Worm (Caenorhabditis elegans) whole organism, L1 larva: ENCODE data around the gene F08D12.7.
A peak's percentile ranks its signal among the peaks of the same experiment; 100 is the strongest.

ENCODE experiments used
- C16A3.4 ChIP-seq: fragments of 150-350 bp; optimal IDR thresholded peaks from 2 replicates; lab custom pipeline; 2014; ENCODE audit warnings: missing biosample characterization, missing genetic modification characterization
- F16B12.6 ChIP-seq: fragments of 150-350 bp; optimal IDR thresholded peaks from 2 replicates; lab custom pipeline; 2014; ENCODE audit warnings: missing biosample characterization, missing genetic modification characterization
- Y116A8C.19 ChIP-seq: sonication (generic microtip); optimal IDR thresholded peaks from 2 replicates; lab custom pipeline; 2016; ENCODE audit warnings: missing compliant biosample characterization, missing genetic modification characterization, borderline replicate concordance
- aly-2 ChIP-seq: fragments of 150-350 bp; optimal IDR thresholded peaks from 2 replicates; lab custom pipeline; 2014; ENCODE audit warnings: missing biosample characterization, missing genetic modification characterization
- ceh-63 ChIP-seq: fragments of 200-800 bp; sonication (Bioruptor generic); optimal IDR thresholded peaks from 2 replicates; lab custom pipeline; 2018; ENCODE audit warnings: mild to moderate bottlenecking, missing genetic modification characterization, missing compliant biosample characterization
- ceh-8 ChIP-seq: fragments of 200-800 bp; sonication (Bioruptor generic); optimal IDR thresholded peaks from 2 replicates; lab custom pipeline; 2018; ENCODE audit warnings: mild to moderate bottlenecking, missing genetic modification characterization, moderate library complexity, missing compliant biosample characterization
- ceh-90 ChIP-seq: sonication (generic microtip); optimal IDR thresholded peaks from 2 replicates; lab custom pipeline; 2016; ENCODE audit warnings: missing genetic modification characterization, missing compliant biosample characterization
- dpl-1 ChIP-seq, 3 experiments: fragments of 150-350 bp in 2 of 3; sonication (generic microtip) in 1 of 3; optimal IDR thresholded peaks; 2 replicates each; lab custom pipeline; 2014 to 2017; ENCODE audit warnings: missing biosample characterization in 3 of 3, missing genetic modification characterization in 3 of 3, missing genetic modification reagents in 3 of 3
- efl-1 ChIP-seq, 4 experiments: fragments of 150-350 bp; optimal IDR thresholded peaks in 3 of 4; peaks in 1 of 4; 1 replicate in 1 of 4; 2 replicates in 3 of 4; lab custom pipeline; 2014; ENCODE audit warnings: missing biosample characterization in 2 of 4, missing genetic modification characterization in 2 of 4, missing genetic modification reagents in 2 of 4
- egl-27 ChIP-seq, 2 experiments: fragments of 150-350 bp in 1 of 2; sonication (generic microtip); optimal IDR thresholded peaks; 3 replicates each; lab custom pipeline; 2017 to 2018; ENCODE audit warnings: missing biosample characterization in 2 of 2, missing genetic modification characterization in 2 of 2, missing genetic modification reagents in 2 of 2
- elt-2 ChIP-seq: sonication (generic microtip); optimal IDR thresholded peaks from 2 replicates; lab custom pipeline; 2016; ENCODE audit warnings: missing genetic modification characterization, mild to moderate bottlenecking, inconsistent platforms, missing compliant biosample characterization, missing genetic modification reagents
- elt-3 ChIP-seq, 6 experiments: fragments of 150-350 bp in 1 of 6; sonication (generic microtip); optimal IDR thresholded peaks; 2 replicates each; lab custom pipeline; 2017 to 2018; ENCODE audit warnings: missing biosample characterization in 6 of 6, missing genetic modification characterization in 6 of 6, inconsistent platforms in 1 of 6
- ets-5 ChIP-seq: fragments of 200-800 bp; sonication (Bioruptor generic); IDR thresholded peaks from 2 replicates; pipeline ENCODE4 v1.3.6; 2022; ENCODE audit warnings: missing genetic modification characterization, missing compliant biosample characterization
- fkh-4 ChIP-seq: sonication (generic microtip); optimal IDR thresholded peaks from 2 replicates; lab custom pipeline; 2016; ENCODE audit warnings: missing compliant biosample characterization, missing genetic modification characterization, borderline replicate concordance
- fkh-8 ChIP-seq: sonication (generic microtip); optimal IDR thresholded peaks from 2 replicates; lab custom pipeline; 2016; ENCODE audit warnings: mild to moderate bottlenecking, missing genetic modification characterization, missing compliant biosample characterization
- grh-1 ChIP-seq: fragments of 200-800 bp; sonication (Bioruptor generic); IDR thresholded peaks from 2 replicates; pipeline ENCODE4 v1.3.6; 2022; ENCODE audit warnings: missing genetic modification reagents, missing genetic modification characterization, missing compliant biosample characterization
- hlh-17 ChIP-seq: fragments of 200-800 bp; sonication (Bioruptor generic); optimal IDR thresholded peaks from 2 replicates; lab custom pipeline; 2018; ENCODE audit warnings: missing genetic modification characterization, mild to moderate bottlenecking, missing compliant biosample characterization, moderate library complexity, borderline replicate concordance
- hpl-2 ChIP-seq: fragments of 150-350 bp; optimal IDR thresholded peaks from 2 replicates; lab custom pipeline; 2014; ENCODE audit warnings: missing biosample characterization, missing genetic modification reagents, missing genetic modification characterization
- irx-1 ChIP-seq: sonication (generic microtip); optimal IDR thresholded peaks from 2 replicates; lab custom pipeline; 2016; ENCODE audit warnings: missing genetic modification characterization, missing compliant biosample characterization
- jun-1 ChIP-seq: fragments of 150-350 bp; optimal IDR thresholded peaks from 2 replicates; lab custom pipeline; 2014; ENCODE audit warnings: missing biosample characterization, missing genetic modification reagents, missing genetic modification characterization
- lin-14 ChIP-seq: fragments of 200-800 bp; sonication (Bioruptor generic); optimal IDR thresholded peaks from 2 replicates; lab custom pipeline; 2018; ENCODE audit warnings: mild to moderate bottlenecking, missing genetic modification characterization, moderate library complexity, missing compliant biosample characterization
- lin-35 ChIP-seq, 2 experiments: fragments of 150-350 bp; optimal IDR thresholded peaks; 2 replicates each; lab custom pipeline; 2014; ENCODE audit warnings: missing biosample characterization in 2 of 2, missing genetic modification characterization in 2 of 2, missing genetic modification reagents in 2 of 2
- lin-39 ChIP-seq: fragments of 150-350 bp; optimal IDR thresholded peaks from 2 replicates; lab custom pipeline; 2014; ENCODE audit warnings: missing biosample characterization, missing genetic modification reagents, missing genetic modification characterization
- lir-3 ChIP-seq: sonication (generic microtip); optimal IDR thresholded peaks from 2 replicates; lab custom pipeline; 2016; ENCODE audit warnings: mild to moderate bottlenecking, missing genetic modification characterization, moderate library complexity, missing compliant biosample characterization; ENCODE audit not compliant: poor library complexity
- lsy-2 ChIP-seq, 2 experiments: fragments of 150-350 bp; optimal IDR thresholded peaks; 2 replicates each; lab custom pipeline; 2014; ENCODE audit warnings: missing biosample characterization in 2 of 2, missing genetic modification characterization in 2 of 2
- mab-9 ChIP-seq: fragments of 200-800 bp; sonication (Bioruptor generic); IDR thresholded peaks from 2 replicates; pipeline ENCODE4 v1.3.6; 2022; ENCODE audit warnings: missing genetic modification reagents, missing genetic modification characterization, missing compliant biosample characterization
- mep-1 ChIP-seq: fragments of 150-350 bp; optimal IDR thresholded peaks from 2 replicates; lab custom pipeline; 2014; ENCODE audit warnings: missing biosample characterization, missing genetic modification characterization
- nhr-11 ChIP-seq: fragments of 150-350 bp; optimal IDR thresholded peaks from 2 replicates; lab custom pipeline; 2014; ENCODE audit warnings: missing biosample characterization, missing genetic modification characterization
- nhr-237 ChIP-seq: fragments of 150-350 bp; optimal IDR thresholded peaks from 2 replicates; lab custom pipeline; 2014; ENCODE audit warnings: missing biosample characterization, missing genetic modification characterization
- nhr-71 ChIP-seq: sonication (generic microtip); optimal IDR thresholded peaks from 2 replicates; lab custom pipeline; 2016; ENCODE audit warnings: mild to moderate bottlenecking, missing genetic modification characterization, moderate library complexity, missing compliant biosample characterization
- nhr-76 ChIP-seq: sonication (generic microtip); optimal IDR thresholded peaks from 2 replicates; lab custom pipeline; 2017; ENCODE audit warnings: missing biosample characterization, missing genetic modification characterization
- nhr-84 ChIP-seq: sonication (generic microtip); optimal IDR thresholded peaks from 2 replicates; lab custom pipeline; 2017; ENCODE audit warnings: missing biosample characterization, missing genetic modification characterization
- pax-3 ChIP-seq: fragments of 200-800 bp; sonication (Bioruptor generic); optimal IDR thresholded peaks from 2 replicates; lab custom pipeline; 2018; ENCODE audit warnings: mild to moderate bottlenecking, missing genetic modification characterization, moderate library complexity, missing compliant biosample characterization
- pqm-1 ChIP-seq: sonication (generic microtip); optimal IDR thresholded peaks from 3 replicates; lab custom pipeline; 2017; ENCODE audit warnings: missing biosample characterization, missing genetic modification characterization
- rnt-1 ChIP-seq: sonication (generic microtip); optimal IDR thresholded peaks from 2 replicates; lab custom pipeline; 2016; ENCODE audit warnings: mild to moderate bottlenecking, missing genetic modification characterization, moderate library complexity, missing compliant biosample characterization
- snpc-4 ChIP-seq: fragments of 150-350 bp; optimal IDR thresholded peaks from 2 replicates; lab custom pipeline; 2014; ENCODE audit warnings: missing biosample characterization, missing genetic modification characterization
- sup-37 ChIP-seq: fragments of 200-800 bp; sonication (Bioruptor generic); optimal IDR thresholded peaks from 2 replicates; lab custom pipeline; 2018; ENCODE audit warnings: mild to moderate bottlenecking, missing genetic modification characterization, missing compliant biosample characterization
- swsn-7 ChIP-seq: sonication (generic microtip); optimal IDR thresholded peaks from 2 replicates; lab custom pipeline; 2016; ENCODE audit warnings: missing genetic modification characterization, missing compliant biosample characterization
- unc-30 ChIP-seq: sonication (generic microtip); optimal IDR thresholded peaks from 2 replicates; lab custom pipeline; 2017; ENCODE audit warnings: missing biosample characterization, missing genetic modification characterization
- unc-62 ChIP-seq: fragments of 150-350 bp; optimal IDR thresholded peaks from 2 replicates; lab custom pipeline; 2014; ENCODE audit warnings: missing biosample characterization, missing genetic modification reagents, missing genetic modification characterization
- unc-86 ChIP-seq: sonication (generic microtip); optimal IDR thresholded peaks from 2 replicates; lab custom pipeline; 2016; ENCODE audit warnings: missing genetic modification characterization, missing compliant biosample characterization
- unc-98 ChIP-seq: fragments of 200-800 bp; sonication (Bioruptor generic); IDR thresholded peaks from 2 replicates; pipeline ENCODE4 v1.3.6; 2022; ENCODE audit warnings: missing genetic modification characterization, missing compliant biosample characterization
- zip-4 ChIP-seq: fragments of 200-800 bp; sonication (Bioruptor generic); optimal IDR thresholded peaks from 2 replicates; lab custom pipeline; 2018; ENCODE audit warnings: mild to moderate bottlenecking, missing genetic modification characterization, moderate library complexity, missing compliant biosample characterization
- ztf-11 ChIP-seq, 2 experiments: sonication (generic microtip); optimal IDR thresholded peaks; 2 replicates each; lab custom pipeline; 2016 to 2017; ENCODE audit warnings: missing genetic modification characterization in 2 of 2, missing biosample characterization in 1 of 2, missing compliant biosample characterization in 1 of 2

Gene F08D12.7

DNA sequence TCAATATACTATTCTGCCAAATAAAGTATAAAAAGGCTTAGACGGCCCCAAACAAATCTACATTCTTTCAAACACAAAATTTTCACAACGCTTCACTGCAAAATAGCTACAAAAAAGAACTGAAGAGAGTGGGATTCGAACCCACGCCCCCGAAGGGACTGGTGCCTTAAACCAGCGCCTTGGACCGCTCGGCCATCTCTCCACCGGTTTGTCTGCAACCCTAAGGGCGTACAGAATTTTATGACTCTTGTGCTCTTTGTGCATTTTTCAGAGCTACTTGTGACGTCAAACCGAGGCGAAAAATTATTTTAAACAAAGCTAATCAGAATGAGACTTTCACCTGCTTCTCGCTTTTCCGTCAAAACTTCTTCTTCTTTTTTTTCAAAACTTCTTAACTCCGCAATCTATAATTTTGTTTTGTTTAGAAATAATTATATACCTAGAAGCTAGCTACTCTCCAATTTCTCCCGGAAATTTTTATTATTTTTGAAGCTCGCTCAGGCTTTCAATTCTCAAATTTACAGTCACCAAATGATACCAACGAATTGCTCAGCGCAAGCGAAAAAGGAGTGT lies 32.7 kb downstream of the F08D12.7 start, which contains the start of gene T05A8.8:
Gene T05A8.8 (plus strand): TSS at position 523 of the 573 bp plus-strand sequence.
- TF ChIP-seq efl-1 (optimal IDR thresholded peaks at IDR 0.05; lab: Kevin White, UChicago): no peak
- TF ChIP-seq efl-1 (GFP tag; optimal IDR thresholded peaks at IDR 0.05 in 1 of 2; lab: Kevin White, UChicago): peak in 1 of 2 experiments; percentile 60
- no peak for TF ChIP-seq sup-37
- no peak for TF ChIP-seq ceh-63 (GFP tag; lab: Kevin White, UChicago)
- no peak for TF ChIP-seq unc-30 (tag; lab: Kevin White, UChicago)

DNA sequence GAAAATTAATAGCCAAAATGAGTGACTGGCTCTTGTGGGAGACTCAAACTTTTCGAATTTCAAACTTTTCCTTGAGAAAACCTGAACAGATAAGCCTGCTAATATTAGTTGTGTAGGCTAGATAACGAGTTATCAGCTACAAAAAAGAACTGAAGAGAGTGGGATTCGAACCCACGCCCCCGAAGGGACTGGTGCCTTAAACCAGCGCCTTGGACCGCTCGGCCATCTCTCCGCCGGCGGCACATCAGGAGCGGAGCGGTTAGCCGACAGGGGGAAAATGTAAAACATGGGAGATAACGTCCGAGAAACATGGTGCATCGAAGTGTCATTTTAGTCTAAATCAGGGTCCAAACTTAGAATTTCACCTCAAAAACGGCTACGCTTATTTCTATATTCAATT lies 33.3 kb downstream of the F08D12.7 start:
- TF ChIP-seq efl-1 (optimal IDR thresholded peaks at IDR 0.05; lab: Kevin White, UChicago) (no peak), efl-1 (GFP tag; optimal IDR thresholded peaks at IDR 0.05 in 1 of 2; lab: Kevin White, UChicago) (peak in 1 of 2 experiments; percentile 24), unc-30 (tag; lab: Kevin White, UChicago) (no peak), rnt-1 (tag; lab: Kevin White, UChicago) (peak; percentile 0)

DNA sequence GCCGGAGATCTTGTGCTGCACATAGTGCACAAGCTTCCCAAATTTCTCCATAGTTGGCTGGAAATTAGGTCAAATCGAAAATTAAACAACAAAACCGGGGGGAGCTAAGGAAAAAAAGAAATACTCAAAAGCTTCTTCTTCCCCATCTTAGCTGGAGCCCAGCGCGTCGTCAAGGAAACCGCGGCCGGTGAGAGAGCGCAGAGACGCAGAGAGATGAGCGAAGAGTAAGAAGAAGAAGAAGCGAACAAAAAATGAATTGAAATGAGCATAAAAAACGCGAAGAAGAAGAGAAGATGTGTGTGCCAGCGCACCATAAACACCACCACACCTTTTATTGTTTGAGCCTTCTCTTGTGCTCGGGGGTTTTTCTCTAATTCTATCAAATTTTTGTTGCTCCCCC lies 33.7 kb downstream of the F08D12.7 start, which contains the start of gene wdr-31:
Gene wdr-31 (minus strand): TSS at position 101 of the 400 bp plus-strand sequence.
- TF ChIP-seq irx-1 (tag; lab: Kevin White, UChicago) (no peak), fkh-8 (peak; percentile 39)

- TF ChIP-seq aly-2 (tag; lab: Kevin White, UChicago): no peak
- TF ChIP-seq lsy-2 (tag; optimal IDR thresholded peaks at IDR 0.05; lab: Kevin White, UChicago): peak in 1 of 2 experiments; percentile 38
- TF ChIP-seq lin-35 (GFP tag; optimal IDR thresholded peaks at IDR 0.05; lab: Kevin White, UChicago): peak in 1 of 2 experiments; percentile 4
- no peak for TF ChIP-seq unc-62
- TF ChIP-seq pax-3 (tag; lab: Kevin White, UChicago): no peak
- TF ChIP-seq fkh-4 (tag; lab: Kevin White, UChicago): no peak
- no peak for TF ChIP-seq ceh-90 (tag; lab: Kevin White, UChicago)
- peak; percentile 44 for TF ChIP-seq nhr-71 (tag; lab: Kevin White, UChicago)
- TF ChIP-seq F16B12.6 (tag; lab: Kevin White, UChicago): no peak
- no peak for TF ChIP-seq nhr-84 (tag; lab: Kevin White, UChicago)
- TF ChIP-seq lir-3: no peak
- TF ChIP-seq nhr-237 (tag; lab: Kevin White, UChicago): no peak
- TF ChIP-seq zip-4 (GFP tag; lab: Kevin White, UChicago): no peak
- TF ChIP-seq ets-5 (GFP tag; lab: Robert Waterston, UW): no peak
- no peak for TF ChIP-seq hlh-17 (GFP tag; lab: Kevin White, UChicago)
- no peak for TF ChIP-seq Y116A8C.19
- peak; percentile 5 for TF ChIP-seq fkh-8
- no peak for TF ChIP-seq hpl-2 (GFP tag; lab: Kevin White, UChicago)
- no peak for TF ChIP-seq elt-2 (tag; lab: Kevin White, UChicago)
- no peak for TF ChIP-seq nhr-76 (tag; lab: Kevin White, UChicago)
- TF ChIP-seq irx-1 (tag; lab: Kevin White, UChicago): no peak
- no peak for TF ChIP-seq unc-98 (GFP tag; lab: Robert Waterston, UW)
- peak in 2 of 3 experiments; percentile 12 to 21 for TF ChIP-seq dpl-1 (GFP tag; optimal IDR thresholded peaks at IDR 0.05; lab: Kevin White, UChicago)
- no peak for TF ChIP-seq jun-1 (tag; lab: Kevin White, UChicago)
- peak; percentile 88 for TF ChIP-seq lin-14 (GFP tag; lab: Kevin White, UChicago)
- TF ChIP-seq snpc-4 (tag; lab: Kevin White, UChicago): no peak
- no peak for TF ChIP-seq ztf-11 (tag; optimal IDR thresholded peaks at IDR 0.05; lab: Kevin White, UChicago)
- TF ChIP-seq ceh-8 (GFP tag; lab: Kevin White, UChicago): no peak
- no peak for TF ChIP-seq C16A3.4 (tag; lab: Kevin White, UChicago)
- no peak for TF ChIP-seq pqm-1 (tag; lab: Kevin White, UChicago)
- TF ChIP-seq mep-1 (tag; lab: Kevin White, UChicago): peak; percentile 22
- no peak for TF ChIP-seq egl-27 (tag; optimal IDR thresholded peaks at IDR 0.05; lab: Kevin White, UChicago)
- TF ChIP-seq ceh-63 (GFP tag; lab: Kevin White, UChicago): no peak
- TF ChIP-seq elt-3 (tag; optimal IDR thresholded peaks at IDR 0.05; lab: Kevin White, UChicago): no peak
- no peak for TF ChIP-seq lin-39 (tag; lab: Kevin White, UChicago)
- TF ChIP-seq unc-86: no peak
- no peak for TF ChIP-seq nhr-11 (tag; lab: Kevin White, UChicago)
- TF ChIP-seq grh-1 (GFP tag; lab: Robert Waterston, UW): no peak
- no peak for TF ChIP-seq mab-9 (GFP tag; lab: Robert Waterston, UW)
- peak; percentile 7 for TF ChIP-seq swsn-7
Measured at ce11 chrII:2734735-2735134, 34.2 kb downstream of the F08D12.7 start.
